Worm (Caenorhabditis elegans) whole organism, L2 larva: ENCODE data around the gene F28H7.2.
A peak's percentile ranks its signal among the peaks of the same experiment; 100 is the strongest.

ENCODE experiments used
- C34F6.9 ChIP-seq: fragments of 150-350 bp; optimal IDR thresholded peaks from 2 replicates; lab custom pipeline; 2014; ENCODE audit warnings: missing biosample characterization, missing genetic modification characterization
- F13H6.1 ChIP-seq: sonication (generic microtip); optimal IDR thresholded peaks from 2 replicates; lab custom pipeline; 2016; ENCODE audit warnings: missing genetic modification characterization, missing compliant biosample characterization
- R02D3.7 ChIP-seq: fragments of 150-350 bp; optimal IDR thresholded peaks from 2 replicates; lab custom pipeline; 2014; ENCODE audit warnings: missing biosample characterization, missing genetic modification characterization
- Y55F3AM.14 ChIP-seq: fragments of 200-800 bp; sonication (Bioruptor generic); optimal IDR thresholded peaks from 2 replicates; lab custom pipeline; 2018; ENCODE audit warnings: mild to moderate bottlenecking, missing genetic modification characterization, missing compliant biosample characterization
- ZK546.5 ChIP-seq: sonication (generic microtip); optimal IDR thresholded peaks from 2 replicates; lab custom pipeline; 2017; ENCODE audit warnings: missing biosample characterization, missing genetic modification characterization
- alr-1 ChIP-seq: fragments of 150-350 bp; optimal IDR thresholded peaks from 2 replicates; lab custom pipeline; 2014; ENCODE audit warnings: missing biosample characterization, missing genetic modification characterization
- aly-2 ChIP-seq: fragments of 150-350 bp; optimal IDR thresholded peaks from 2 replicates; lab custom pipeline; 2014; ENCODE audit warnings: missing biosample characterization, missing genetic modification characterization
- ama-1 ChIP-seq: fragments of 150-350 bp; optimal IDR thresholded peaks from 2 replicates; lab custom pipeline; 2018; ENCODE audit warnings: inconsistent platforms
- blmp-1 ChIP-seq: sonication (generic microtip); optimal IDR thresholded peaks from 2 replicates; lab custom pipeline; 2017; ENCODE audit warnings: missing genetic modification characterization, mild to moderate bottlenecking, missing compliant biosample characterization, antibody characterized with exemption, moderate library complexity; ENCODE audit not compliant: insufficient read depth
- ceh-16 ChIP-seq: fragments of 150-350 bp; optimal IDR thresholded peaks from 2 replicates; lab custom pipeline; 2014; ENCODE audit warnings: missing biosample characterization, missing genetic modification characterization
- ceh-82 ChIP-seq: fragments of 150-350 bp; optimal IDR thresholded peaks from 2 replicates; lab custom pipeline; 2014; ENCODE audit warnings: missing biosample characterization, missing genetic modification characterization
- crh-2 ChIP-seq: sonication (generic microtip); optimal IDR thresholded peaks from 2 replicates; lab custom pipeline; 2017; ENCODE audit warnings: missing biosample characterization, missing genetic modification characterization
- dmd-4 ChIP-seq: sonication (generic microtip); optimal IDR thresholded peaks from 2 replicates; lab custom pipeline; 2017; ENCODE audit warnings: missing biosample characterization, missing genetic modification characterization
- egl-27 ChIP-seq: sonication (generic microtip); optimal IDR thresholded peaks from 3 replicates; lab custom pipeline; 2017; ENCODE audit warnings: missing biosample characterization, missing genetic modification reagents, missing genetic modification characterization
- elt-1 ChIP-seq: fragments of 150-350 bp; optimal IDR thresholded peaks from 2 replicates; lab custom pipeline; 2014; ENCODE audit warnings: missing biosample characterization, missing genetic modification characterization
- elt-3 ChIP-seq: sonication (generic microtip); optimal IDR thresholded peaks from 2 replicates; lab custom pipeline; 2017; ENCODE audit warnings: missing biosample characterization, missing genetic modification characterization
- fos-1 ChIP-seq: fragments of 150-350 bp; optimal IDR thresholded peaks from 2 replicates; lab custom pipeline; 2014; ENCODE audit warnings: missing biosample characterization, missing genetic modification characterization
- gmeb-1 ChIP-seq: fragments of 150-350 bp; optimal IDR thresholded peaks from 2 replicates; lab custom pipeline; 2014; ENCODE audit warnings: missing biosample characterization, missing genetic modification characterization
- lin-11 ChIP-seq: fragments of 150-350 bp; sonication (generic microtip); optimal IDR thresholded peaks from 2 replicates; lab custom pipeline; 2014; ENCODE audit warnings: missing biosample characterization, missing genetic modification characterization, inconsistent platforms, mixed read lengths
- lin-13 ChIP-seq: fragments of 150-350 bp; optimal IDR thresholded peaks from 2 replicates; lab custom pipeline; 2014; ENCODE audit warnings: missing biosample characterization, missing genetic modification reagents, missing genetic modification characterization
- lin-39 ChIP-seq: fragments of 150-350 bp; optimal IDR thresholded peaks from 2 replicates; lab custom pipeline; 2014; ENCODE audit warnings: missing biosample characterization, missing genetic modification reagents, missing genetic modification characterization
- lsy-2 ChIP-seq, 2 experiments: fragments of 150-350 bp in 1 of 2; sonication (generic microtip) in 1 of 2; optimal IDR thresholded peaks; 2 replicates each; lab custom pipeline; 2014 to 2017; ENCODE audit warnings: missing biosample characterization in 2 of 2, missing genetic modification characterization in 2 of 2
- mab-5 ChIP-seq: fragments of 150-350 bp; optimal IDR thresholded peaks from 2 replicates; lab custom pipeline; 2014; ENCODE audit warnings: missing biosample characterization, missing genetic modification characterization
- mbf-1 ChIP-seq: sonication (generic microtip); optimal IDR thresholded peaks from 2 replicates; lab custom pipeline; 2017; ENCODE audit warnings: missing biosample characterization, missing genetic modification characterization
- mdl-1 ChIP-seq, 2 experiments: fragments of 150-350 bp in 1 of 2; sonication (generic microtip) in 1 of 2; optimal IDR thresholded peaks; 2 replicates each; lab custom pipeline; 2017; ENCODE audit warnings: missing biosample characterization in 2 of 2, missing genetic modification characterization in 2 of 2
- nhr-10 ChIP-seq: sonication (generic microtip); optimal IDR thresholded peaks from 2 replicates; lab custom pipeline; 2017; ENCODE audit warnings: missing biosample characterization, missing genetic modification characterization
- nhr-11 ChIP-seq: fragments of 150-350 bp; optimal IDR thresholded peaks from 2 replicates; lab custom pipeline; 2014; ENCODE audit warnings: missing biosample characterization, missing genetic modification characterization
- nhr-12 ChIP-seq: fragments of 150-350 bp; optimal IDR thresholded peaks from 2 replicates; lab custom pipeline; 2014; ENCODE audit warnings: missing biosample characterization, missing genetic modification characterization
- nhr-129 ChIP-seq: fragments of 150-350 bp; optimal IDR thresholded peaks from 2 replicates; lab custom pipeline; 2014; ENCODE audit warnings: missing biosample characterization, missing genetic modification characterization
- nhr-21 ChIP-seq: fragments of 150-350 bp; optimal IDR thresholded peaks from 2 replicates; lab custom pipeline; 2014; ENCODE audit warnings: missing biosample characterization, missing genetic modification characterization
- nhr-23 ChIP-seq: fragments of 150-350 bp; optimal IDR thresholded peaks from 2 replicates; lab custom pipeline; 2014; ENCODE audit warnings: missing biosample characterization, missing genetic modification reagents, missing genetic modification characterization
- nhr-237 ChIP-seq: fragments of 150-350 bp; optimal IDR thresholded peaks from 2 replicates; lab custom pipeline; 2014; ENCODE audit warnings: missing biosample characterization, missing genetic modification characterization
- nhr-25 ChIP-seq: fragments of 150-350 bp; sonication (generic microtip); optimal IDR thresholded peaks from 3 replicates; lab custom pipeline; 2014; ENCODE audit warnings: missing biosample characterization, missing genetic modification characterization
- nhr-6 ChIP-seq: fragments of 150-350 bp; optimal IDR thresholded peaks from 2 replicates; lab custom pipeline; 2014; ENCODE audit warnings: missing biosample characterization, missing genetic modification characterization
- nhr-77 ChIP-seq: fragments of 150-350 bp; optimal IDR thresholded peaks from 2 replicates; lab custom pipeline; 2014; ENCODE audit warnings: missing biosample characterization, missing genetic modification characterization
- peb-1 ChIP-seq: fragments of 150-350 bp; optimal IDR thresholded peaks from 2 replicates; lab custom pipeline; 2014; ENCODE audit warnings: missing biosample characterization, missing genetic modification characterization
- sem-4 ChIP-seq: fragments of 150-350 bp; optimal IDR thresholded peaks from 2 replicates; lab custom pipeline; 2014; ENCODE audit warnings: missing biosample characterization, missing genetic modification reagents, missing genetic modification characterization
- skn-1 ChIP-seq: sonication (generic microtip); optimal IDR thresholded peaks from 2 replicates; lab custom pipeline; 2017; ENCODE audit warnings: missing biosample characterization, missing genetic modification characterization
- sma-3 ChIP-seq: sonication (generic microtip); optimal IDR thresholded peaks from 2 replicates; lab custom pipeline; 2016; ENCODE audit warnings: missing genetic modification reagents, missing genetic modification characterization, missing compliant biosample characterization
- sma-9 ChIP-seq, 2 experiments: fragments of 150-350 bp in 1 of 2; sonication (generic microtip) in 1 of 2; optimal IDR thresholded peaks; 2 replicates each; lab custom pipeline; 2014 to 2016; ENCODE audit warnings: missing genetic modification characterization in 2 of 2, mild to moderate bottlenecking in 1 of 2, missing biosample characterization in 1 of 2, missing compliant biosample characterization in 1 of 2, missing genetic modification reagents in 1 of 2, moderate library complexity in 1 of 2
- snpc-4 ChIP-seq: fragments of 150-350 bp; optimal IDR thresholded peaks from 2 replicates; lab custom pipeline; 2014; ENCODE audit warnings: missing biosample characterization, missing genetic modification characterization
- unc-39 ChIP-seq: fragments of 150-350 bp; optimal IDR thresholded peaks from 2 replicates; lab custom pipeline; 2014; ENCODE audit warnings: missing biosample characterization, missing genetic modification characterization
- unc-55 ChIP-seq: fragments of 150-350 bp; sonication (generic microtip); optimal IDR thresholded peaks from 3 replicates; lab custom pipeline; 2014; ENCODE audit warnings: missing biosample characterization, missing genetic modification reagents, missing genetic modification characterization
- unc-62 ChIP-seq: fragments of 150-350 bp; optimal IDR thresholded peaks from 2 replicates; lab custom pipeline; 2014; ENCODE audit warnings: missing biosample characterization, missing genetic modification reagents, missing genetic modification characterization
- zag-1 ChIP-seq: fragments of 150-350 bp; optimal IDR thresholded peaks from 2 replicates; lab custom pipeline; 2014; ENCODE audit warnings: missing biosample characterization, missing genetic modification characterization
- ztf-1 ChIP-seq: fragments of 200-800 bp; sonication (Bioruptor generic); conservative IDR thresholded peaks from 2 replicates; pipeline ENCODE4 v1.3.6; 2022; ENCODE audit warnings: missing genetic modification characterization, missing compliant biosample characterization
- ztf-11 ChIP-seq: sonication (generic microtip); optimal IDR thresholded peaks from 2 replicates; lab custom pipeline; 2017; ENCODE audit warnings: missing biosample characterization, missing genetic modification characterization
- ztf-4 ChIP-seq: fragments of 150-350 bp; optimal IDR thresholded peaks from 2 replicates; lab custom pipeline; 2014; ENCODE audit warnings: missing biosample characterization, missing genetic modification characterization

Gene F28H7.2

DNA sequence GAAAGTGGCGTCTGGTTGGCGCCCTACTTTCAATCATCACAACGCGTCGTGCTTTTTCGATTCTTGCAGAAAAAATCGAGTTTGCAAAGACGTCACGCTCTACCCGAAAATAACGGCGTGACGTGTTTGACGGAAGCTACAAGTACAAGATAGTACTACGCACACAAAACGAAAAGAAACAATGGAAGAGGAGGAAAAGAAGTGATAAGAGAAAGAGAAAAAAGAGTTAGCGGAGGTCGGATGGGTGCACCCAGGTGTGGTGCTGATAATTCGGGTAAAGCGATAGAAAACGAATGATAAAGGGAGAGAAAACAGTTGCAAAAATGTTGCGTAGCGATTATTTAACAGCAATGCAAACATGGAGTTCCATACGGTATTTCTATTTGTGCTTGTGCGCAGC lies 21.0 kb upstream of the F28H7.2 start (continued):
- no peak for TF ChIP-seq nhr-23 (tag; lab: Kevin White, UChicago)
- TF ChIP-seq zag-1 (tag; lab: Kevin White, UChicago), result no peak
- TF ChIP-seq nhr-6, result no peak
- no peak for TF ChIP-seq skn-1 (tag; lab: Kevin White, UChicago)
- peak; percentile 32 for TF ChIP-seq sma-3

DNA sequence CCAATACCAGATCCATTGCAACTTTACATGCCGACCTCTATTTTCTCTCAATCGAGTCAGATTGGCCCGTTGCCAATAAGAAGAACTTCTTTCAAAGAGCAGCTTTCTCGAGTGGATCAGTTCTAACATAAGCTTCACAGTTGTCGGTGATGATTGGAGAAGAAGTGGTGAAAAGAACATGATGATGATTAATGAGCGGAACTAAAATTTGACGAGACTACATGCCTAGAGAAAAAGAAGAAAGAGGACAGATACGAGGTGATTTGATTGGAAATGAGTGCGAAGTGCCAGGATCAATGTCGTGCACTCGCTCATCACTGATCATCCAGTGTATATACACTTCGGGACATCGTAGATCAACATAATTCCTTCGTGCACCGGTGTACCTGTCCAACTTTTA lies 20.1 kb upstream of the F28H7.2 start:
- TF ChIP-seq lin-11 (tag; lab: Kevin White, UChicago) (no peak), nhr-11 (tag; lab: Kevin White, UChicago) (no peak), blmp-1 (tag; lab: Kevin White, UChicago) (no peak), alr-1 (tag; lab: Kevin White, UChicago) (no peak), ztf-11 (tag; lab: Kevin White, UChicago) (no peak), ztf-4 (tag; lab: Kevin White, UChicago) (no peak), fos-1 (tag; lab: Kevin White, UChicago) (peak; percentile 1), ztf-1 (GFP tag; lab: Robert Waterston, UW) (no peak), nhr-6 (peak; percentile 15), R02D3.7 (tag; lab: Kevin White, UChicago) (no peak), nhr-237 (tag; lab: Kevin White, UChicago) (no peak), ceh-82 (tag; lab: Kevin White, UChicago) (no peak), snpc-4 (tag; lab: Kevin White, UChicago) (no peak), nhr-23 (tag; lab: Kevin White, UChicago) (no peak), unc-62 (peak; percentile 70), lin-13 (no peak), sma-3 (no peak), mbf-1 (tag; lab: Kevin White, UChicago) (no peak), Y55F3AM.14 (GFP tag; lab: Kevin White, UChicago) (no peak), unc-55 (no peak), nhr-77 (tag; lab: Kevin White, UChicago) (no peak), sem-4 (tag; lab: Kevin White, UChicago) (peak; percentile 79), gmeb-1 (tag; lab: Kevin White, UChicago) (no peak), nhr-129 (tag; lab: Kevin White, UChicago) (peak; percentile 65), ZK546.5 (tag; lab: Kevin White, UChicago) (no peak), skn-1 (tag; lab: Kevin White, UChicago) (no peak), nhr-10 (tag; lab: Kevin White, UChicago) (no peak), egl-27 (tag; lab: Kevin White, UChicago) (peak; percentile 73), elt-1 (tag; lab: Kevin White, UChicago) (no peak), F13H6.1 (tag; lab: Kevin White, UChicago) (peak; percentile 87), nhr-21 (tag; lab: Kevin White, UChicago) (peak; percentile 44), elt-3 (tag; lab: Kevin White, UChicago) (no peak), dmd-4 (tag; lab: Kevin White, UChicago) (no peak), crh-2 (no peak), nhr-25 (tag; lab: Kevin White, UChicago) (no peak), peb-1 (no peak), sma-9 (GFP tag; optimal IDR thresholded peaks at IDR 0.05; lab: Kevin White, UChicago) (peak; percentile 94), sma-9 (tag; optimal IDR thresholded peaks at IDR 0.05; lab: Kevin White, UChicago) (peak; percentile 65), unc-39 (tag; lab: Kevin White, UChicago) (no peak), C34F6.9 (tag; lab: Kevin White, UChicago) (peak; percentile 27), mdl-1 (tag; optimal IDR thresholded peaks at IDR 0.05; lab: Kevin White, UChicago) (no peak), aly-2 (no peak), lsy-2 (tag; optimal IDR thresholded peaks at IDR 0.05; lab: Kevin White, UChicago) (peak in 1 of 2 experiments; percentile 66), mab-5 (tag; lab: Kevin White, UChicago) (peak; percentile 83), lin-39 (tag; lab: Kevin White, UChicago) (no peak), nhr-12 (tag; lab: Kevin White, UChicago) (no peak), ama-1 (no peak), ceh-16 (tag; lab: Kevin White, UChicago) (no peak), zag-1 (tag; lab: Kevin White, UChicago) (no peak)
